Fruit fly (Drosophila melanogaster) S2 (cell line): ENCODE data around the gene tj.
A peak's percentile ranks its signal among the peaks of the same experiment; 100 is the strongest.

Source experiments
- CG8478 ChIP-seq: fragments of >200 bp; optimal IDR thresholded peaks from 2 replicates; lab custom pipeline; 2018
- CTCF ChIP-seq, 2 experiments: fragments of >200 bp; optimal IDR thresholded peaks; 2 replicates each; lab custom pipeline; 2018

DNA sequence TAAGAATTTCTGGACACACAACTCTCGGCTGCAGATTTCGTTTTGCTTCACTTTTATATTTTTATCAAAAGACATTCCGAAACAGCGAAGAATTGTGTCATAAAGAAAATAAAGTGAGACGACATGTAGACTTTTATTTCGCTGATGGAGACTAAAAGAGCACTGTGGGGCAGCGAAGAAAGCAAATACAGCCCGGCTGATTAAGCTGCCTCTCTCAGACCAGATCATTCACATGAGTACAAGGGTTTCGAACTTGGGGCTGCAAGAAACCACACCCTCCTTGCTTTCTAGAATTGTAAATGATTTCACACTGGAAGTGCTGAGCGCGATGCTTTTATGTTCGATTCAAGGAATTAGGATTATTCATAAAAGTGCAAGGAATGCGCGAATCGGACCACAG, 39.0 kb upstream of the tj start:
- TF ChIP-seq CG8478 (lab: Kevin White, UChicago) (no peak), CTCF (optimal IDR thresholded peaks at IDR 0.05; lab: Kevin White, UChicago) (peak in 1 of 2 experiments; percentile 2)
